Fruit fly (Drosophila melanogaster): ENCODE data around the gene Zw10.

The Zw10 gene

DNA sequence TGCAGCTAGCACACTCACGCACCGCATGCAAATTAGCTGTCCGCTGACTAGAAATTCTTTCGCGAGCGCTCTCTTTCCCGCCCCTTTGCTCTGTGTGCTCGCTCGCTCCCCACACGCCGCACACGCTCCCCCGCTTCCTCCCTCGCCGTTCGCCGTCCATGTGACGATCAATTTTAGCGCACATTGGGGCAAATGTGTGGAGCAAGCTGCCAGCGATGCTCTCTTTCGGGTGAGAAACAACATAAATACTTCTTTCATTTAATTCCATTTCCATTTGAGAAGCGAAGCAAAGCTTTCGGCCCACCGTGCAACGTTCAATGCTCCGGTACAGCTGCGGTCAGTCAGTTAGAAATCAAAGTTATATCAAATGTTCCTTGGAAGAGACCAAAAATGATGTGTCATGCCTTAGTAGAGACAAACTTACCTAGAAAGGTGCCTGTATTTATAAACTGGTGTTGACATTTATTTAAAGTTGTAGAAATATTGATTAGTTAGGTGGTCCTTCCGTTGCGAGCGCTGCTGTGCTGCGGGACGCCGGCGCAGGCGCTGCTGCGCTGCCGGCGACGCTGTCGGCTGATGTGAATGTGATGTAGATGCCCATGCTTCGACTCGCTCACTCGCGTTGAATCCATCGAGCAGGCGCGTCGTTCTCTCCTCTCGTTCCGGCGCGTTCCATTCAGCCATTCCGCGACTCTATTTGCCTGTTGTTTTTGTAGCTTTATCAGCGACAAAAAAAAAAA lies 42.2 kb downstream of the Zw10 start (continued):
- peak; percentile 90 for TF ChIP-seq CG8290 (GFP tag; optimal IDR thresholded peaks at IDR 0.05)
- TF ChIP-seq CG8290 (tag; optimal IDR thresholded peaks at IDR 0.05), result peak; percentile 89 to 99
- peak; percentile 97 for TF ChIP-seq lmd (GFP tag; IDR thresholded peaks at IDR 0.05)
- TF ChIP-seq trem (tag; optimal IDR thresholded peaks at IDR 0.05), result peak; percentile 90
- TF ChIP-seq jumu (GFP tag; optimal IDR thresholded peaks at IDR 0.05), result peak; percentile 97
- peak; percentile 68 for TF ChIP-seq CG7271 (tag; optimal IDR thresholded peaks at IDR 0.05)
- peak; percentile 96 for TF ChIP-seq CG6689 (GFP tag; IDR thresholded peaks at IDR 0.05)
- peak; percentile 92 for TF ChIP-seq kah (GFP tag; optimal IDR thresholded peaks at IDR 0.05)
- TF ChIP-seq hth (optimal IDR thresholded peaks at IDR 0.05), result no peak
- peak; percentile 75; the same call in 1 of the 2 replicates for TF ChIP-seq CG10321 (GFP tag; IDR thresholded peaks at IDR 0.05)
- peak; percentile 99 for TF ChIP-seq org-1 (GFP tag; optimal IDR thresholded peaks at IDR 0.05)
- peak; percentile 89 for TF ChIP-seq twi (tag; optimal IDR thresholded peaks at IDR 0.05)
- TF ChIP-seq slou (GFP tag; optimal IDR thresholded peaks at IDR 0.05), result peak; percentile 89
- TF ChIP-seq Chrac-16 (GFP tag; optimal IDR thresholded peaks at IDR 0.05), result peak; percentile 96
- peak; percentile 94 for TF ChIP-seq tio (GFP tag; optimal IDR thresholded peaks at IDR 0.05)
- TF ChIP-seq vnd (GFP tag; IDR thresholded peaks at IDR 0.05; ENCODE audit: partially characterized antibody), result peak; percentile 55
- TF ChIP-seq so (GFP tag; IDR thresholded peaks at IDR 0.05), result peak; percentile 98
- TF ChIP-seq esg (GFP tag; conservative IDR thresholded peaks at IDR 0.05), result peak; percentile 96
- peak; percentile 96 for TF ChIP-seq chn (GFP tag; optimal IDR thresholded peaks at IDR 0.05)
- no peak for TF ChIP-seq pan (optimal IDR thresholded peaks at IDR 0.05)
- peak in 1 of 2 experiments; percentile 97 for TF ChIP-seq pan (GFP tag; optimal IDR thresholded peaks at IDR 0.05 in 1 of 2, IDR thresholded peaks at IDR 0.05 in 1 of 2)
- TF ChIP-seq pum (GFP tag; optimal IDR thresholded peaks at IDR 0.05), result peak; percentile 95
- TF ChIP-seq stwl (tag; optimal IDR thresholded peaks at IDR 0.05), result no peak
- TF ChIP-seq ewg (GFP tag; optimal IDR thresholded peaks at IDR 0.05), result peak; percentile 97
- peak; percentile 93 for TF ChIP-seq gce (GFP tag; IDR thresholded peaks at IDR 0.05)
- TF ChIP-seq CG13424 (tag; optimal IDR thresholded peaks at IDR 0.05), result peak; percentile 96
- peak; percentile 85 for TF ChIP-seq CG11560 (tag; IDR thresholded peaks at IDR 0.05)
- TF ChIP-seq CG8944 (GFP tag; optimal IDR thresholded peaks at IDR 0.05), result peak; percentile 97
- TF ChIP-seq CG9727 (GFP tag; optimal IDR thresholded peaks at IDR 0.05), result peak; percentile 95
- TF ChIP-seq CG3407 (GFP tag; optimal IDR thresholded peaks at IDR 0.05), result peak; percentile 95
- TF ChIP-seq mld (GFP tag; IDR thresholded peaks at IDR 0.05; ENCODE audit: partially characterized antibody), result peak; percentile 60; the same call in 1 of the 3 replicates
- TF ChIP-seq Hr51 (GFP tag; optimal IDR thresholded peaks at IDR 0.05), result peak; percentile 96 to 98
- TF ChIP-seq CTCF (GFP tag; optimal IDR thresholded peaks at IDR 0.05), result peak; percentile 87
- peak; percentile 91 for TF ChIP-seq wek (GFP tag; optimal IDR thresholded peaks at IDR 0.05)
- TF ChIP-seq CG14014 (GFP tag; IDR thresholded peaks at IDR 0.05), result peak; percentile 98
- TF ChIP-seq CkIIα-i1 (GFP tag; IDR thresholded peaks at IDR 0.05), result peak; percentile 69
- TF ChIP-seq Camta (GFP tag; optimal IDR thresholded peaks at IDR 0.05), result peak; percentile 93
- peak; percentile 90 for TF ChIP-seq CG9876 (GFP tag; optimal IDR thresholded peaks at IDR 0.05)
- TF ChIP-seq gem (tag; optimal IDR thresholded peaks at IDR 0.05), result peak; percentile 98
- peak; percentile 61 for TF ChIP-seq Sry-β (GFP tag; optimal IDR thresholded peaks at IDR 0.05)
- peak; percentile 97 for TF ChIP-seq Awh (GFP tag; IDR thresholded peaks at IDR 0.05)
- TF ChIP-seq CG7556 (GFP tag; optimal IDR thresholded peaks at IDR 0.05), result peak; percentile 98
- peak; percentile 90 for TF ChIP-seq CG6654 (GFP tag; optimal IDR thresholded peaks at IDR 0.05)
- peak; percentile 96 for TF ChIP-seq onecut (GFP tag; IDR thresholded peaks at IDR 0.05)
- TF ChIP-seq CG17802 (tag; optimal IDR thresholded peaks at IDR 0.05), result peak; percentile 85
- peak; percentile 94 for TF ChIP-seq CG10979 (tag; optimal IDR thresholded peaks at IDR 0.05)
- TF ChIP-seq Ets97D (GFP tag; optimal IDR thresholded peaks at IDR 0.05), result peak; percentile 80
- TF ChIP-seq Xrp1 (GFP tag; IDR thresholded peaks at IDR 0.05), result peak; percentile 97
- TF ChIP-seq fd64A (GFP tag; optimal IDR thresholded peaks at IDR 0.05), result peak; percentile 88
- peak; percentile 95 for TF ChIP-seq repo (GFP tag; optimal IDR thresholded peaks at IDR 0.05)
- TF ChIP-seq crol (GFP tag; IDR thresholded peaks at IDR 0.05), result peak; percentile 99
